Worm (Caenorhabditis elegans): Measurements from ENCODE around the gene adss-1.

DNA sequence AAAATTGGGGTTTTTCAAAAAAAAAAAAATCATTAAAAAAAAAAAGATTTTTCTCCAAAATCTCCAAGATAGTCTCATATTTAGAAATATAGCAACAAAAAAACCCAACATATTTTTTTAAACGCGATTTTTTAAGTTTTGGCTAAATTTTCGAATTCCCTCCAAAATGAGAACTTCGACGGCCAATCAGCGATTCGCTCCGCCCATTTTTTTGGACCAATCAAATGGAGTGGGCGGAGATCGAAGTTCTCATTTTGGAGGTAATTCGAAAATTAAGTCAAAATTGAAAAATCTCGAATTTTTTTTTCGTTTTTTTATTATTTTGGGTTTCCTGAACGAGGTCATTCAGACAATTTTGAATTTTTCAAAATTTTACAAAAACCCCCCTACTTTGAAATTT lies 9.4 kb downstream of the adss-1 start:
- TF ChIP-seq flt-1 (GFP tag; IDR thresholded peaks at IDR 0.05) (no peak), klf-2 (GFP tag; conservative IDR thresholded peaks at IDR 0.05) (no peak), cog-1 (tag; optimal IDR thresholded peaks at IDR 0.05) (no peak), T22C8.4 (GFP tag; IDR thresholded peaks at IDR 0.05) (no peak), ztf-29 (GFP tag; IDR thresholded peaks at IDR 0.05) (no peak), tab-1 (GFP tag; IDR thresholded peaks at IDR 0.05) (no peak), med-1 (GFP tag; optimal IDR thresholded peaks at IDR 0.05; ENCODE audit: insufficient read depth) (no peak)
